Worm (Caenorhabditis elegans): Measurements from ENCODE around the gene clec-252.

- TF ChIP-seq C04F5.9 (tag; optimal IDR thresholded peaks at IDR 0.05) (no peak), unc-62 (GFP tag; optimal IDR thresholded peaks at IDR 0.05) (no peak), ceh-82 (tag; optimal IDR thresholded peaks at IDR 0.05) (no peak), lin-13 (GFP tag; optimal IDR thresholded peaks at IDR 0.05) (no peak), fos-1 (tag; optimal IDR thresholded peaks at IDR 0.05) (no peak), nhr-71 (tag; optimal IDR thresholded peaks at IDR 0.05) (no peak), nhr-77 (tag; optimal IDR thresholded peaks at IDR 0.05) (no peak), ztf-11 (tag; optimal IDR thresholded peaks at IDR 0.05) (no peak), unc-86 (tag; optimal IDR thresholded peaks at IDR 0.05) (no peak), isw-1 (GFP tag; IDR thresholded peaks at IDR 0.05) (no peak), pqm-1 (tag; optimal IDR thresholded peaks at IDR 0.05) (no peak), nhr-76 (tag; optimal IDR thresholded peaks at IDR 0.05) (no peak), sox-4 (tag; optimal IDR thresholded peaks at IDR 0.05) (no peak), snu-23 (GFP tag; optimal IDR thresholded peaks at IDR 0.05) (no peak)
Measured at ce11 chrV:18761078-18761477, 12.5 kb upstream of the clec-252 start, which contains the start of gene F11D11.4.
